Worm (Caenorhabditis elegans): ENCODE measurements around the gene oac-51.

ce11 chrIV:4326445-4326844 lies 10.2 kb upstream of the oac-51 start, which contains the start of gene trpl-2:
- TF ChIP-seq ceh-14 (tag; optimal IDR thresholded peaks at IDR 0.05) = no peak
- no peak for TF ChIP-seq nhr-11 (tag; optimal IDR thresholded peaks at IDR 0.05)
- no peak for TF ChIP-seq hlh-6 (tag; optimal IDR thresholded peaks at IDR 0.05)
- TF ChIP-seq pqm-1 (tag; optimal IDR thresholded peaks at IDR 0.05) = no peak
- no peak for TF ChIP-seq madf-2 (tag; optimal IDR thresholded peaks at IDR 0.05)
- TF ChIP-seq hlh-15 (tag; optimal IDR thresholded peaks at IDR 0.05) = no peak
- no peak for TF ChIP-seq pag-3 (tag; optimal IDR thresholded peaks at IDR 0.05; ENCODE audit: borderline replicate concordance)
- no peak for TF ChIP-seq ama-1 (optimal IDR thresholded peaks at IDR 0.05)
- no peak for TF ChIP-seq eyg-1 (tag; optimal IDR thresholded peaks at IDR 0.05)
- no peak for TF ChIP-seq K02D7.2 (tag; optimal IDR thresholded peaks at IDR 0.05)
